Fruit fly (Drosophila melanogaster) whole organism, embryonic: Measurements from ENCODE around the gene CG33287.
A peak's percentile ranks its signal among the peaks of the same experiment; 100 is the strongest.

ENCODE experiments used
- ATbp ChIP-seq: fragments of 200-800 bp; sonication (Bioruptor generic); optimal IDR thresholded peaks from 2 replicates; lab custom pipeline; 2017; ENCODE audit warnings: missing biosample characterization, mild to moderate bottlenecking, missing genetic modification characterization, missing genetic modification reagents
- B-H1 ChIP-seq: fragments of 200-800 bp; sonication (Bioruptor generic); IDR thresholded peaks from 3 replicates; pipeline ENCODE4 v1.3.6; 2022; ENCODE audit warnings: missing biosample characterization, missing genetic modification characterization
- CG10209 ChIP-seq: fragments of 200-800 bp; sonication (Bioruptor generic); optimal IDR thresholded peaks from 3 replicates; lab custom pipeline; 2017; ENCODE audit warnings: missing biosample characterization, mild to moderate bottlenecking, missing genetic modification characterization, missing genetic modification reagents
- CG11247 ChIP-seq: fragments of 200-800 bp; sonication (Bioruptor generic); IDR thresholded peaks from 2 replicates; pipeline ENCODE4 v1.3.6; 2022; ENCODE audit warnings: missing biosample characterization, missing genetic modification characterization
- CG1529 ChIP-seq: fragments of 200-800 bp; sonication (Bioruptor generic); optimal IDR thresholded peaks from 3 replicates; lab custom pipeline; 2018; ENCODE audit warnings: missing biosample characterization, missing genetic modification characterization
- CG18619 ChIP-seq: fragments of 200-800 bp; sonication (Bioruptor generic); optimal IDR thresholded peaks from 3 replicates; lab custom pipeline; 2017; ENCODE audit warnings: missing biosample characterization, mild to moderate bottlenecking, missing genetic modification characterization
- CG33557 ChIP-seq: fragments of 200-800 bp; sonication (Bioruptor generic); optimal IDR thresholded peaks from 2 replicates; lab custom pipeline; 2019; ENCODE audit warnings: missing biosample characterization, mild to moderate bottlenecking, missing genetic modification characterization, moderate library complexity
- CG34224 ChIP-seq: fragments of 200-800 bp; sonication (Bioruptor generic); IDR thresholded peaks from 3 replicates; pipeline ENCODE4 v1.3.6; 2022; ENCODE audit warnings: missing biosample characterization, missing genetic modification characterization; ENCODE audit not compliant: partially characterized antibody
- CG3995 ChIP-seq: fragments of 200-800 bp; sonication (Bioruptor generic); optimal IDR thresholded peaks from 3 replicates; lab custom pipeline; 2016; ENCODE audit warnings: missing biosample characterization, missing genetic modification characterization
- CG4617 ChIP-seq: fragments of 200-800 bp; sonication (Bioruptor generic); optimal IDR thresholded peaks from 3 replicates; lab custom pipeline; 2016; ENCODE audit warnings: missing biosample characterization, missing genetic modification characterization, borderline replicate concordance
- CG4820 ChIP-seq: fragments of 200-800 bp; sonication (Bioruptor generic); optimal IDR thresholded peaks from 3 replicates; lab custom pipeline; 2016; ENCODE audit warnings: missing biosample characterization, missing genetic modification characterization
- CG4854 ChIP-seq: fragments of 200-800 bp; sonication (Bioruptor generic); optimal IDR thresholded peaks from 2 replicates; lab custom pipeline; 2016; ENCODE audit warnings: missing biosample characterization, missing genetic modification characterization, inconsistent platforms
- CG6813 ChIP-seq: fragments of 200-800 bp; sonication (Bioruptor generic); optimal IDR thresholded peaks from 2 replicates; lab custom pipeline; 2017; ENCODE audit warnings: missing biosample characterization, missing genetic modification characterization, mild to moderate bottlenecking, moderate library complexity, missing genetic modification reagents
- CG7271 ChIP-seq: fragments of 200-800 bp; sonication (Bioruptor generic); optimal IDR thresholded peaks from 2 replicates; lab custom pipeline; 2018; ENCODE audit warnings: missing biosample characterization, mild to moderate bottlenecking, missing genetic modification characterization, moderate library complexity
- CG7839 ChIP-seq: fragments of 200-800 bp; sonication (Bioruptor generic); optimal IDR thresholded peaks from 3 replicates; lab custom pipeline; 2018; ENCODE audit warnings: missing biosample characterization, mild to moderate bottlenecking, missing genetic modification characterization, moderate library complexity
- CG8924 ChIP-seq: fragments of 200-800 bp; optimal IDR thresholded peaks from 3 replicates; lab custom pipeline; 2019; ENCODE audit warnings: missing biosample characterization, mild to moderate bottlenecking, missing genetic modification characterization, moderate library complexity
- CTCF ChIP-seq: fragments of 200-800 bp; sonication (Bioruptor generic); optimal IDR thresholded peaks from 2 replicates; lab custom pipeline; 2017; ENCODE audit warnings: missing biosample characterization, mild to moderate bottlenecking, missing genetic modification characterization, moderate library complexity
- Doc3 ChIP-seq: fragments of 200-800 bp; sonication (Bioruptor generic); IDR thresholded peaks from 3 replicates; pipeline ENCODE4 v1.3.6; 2022; ENCODE audit warnings: missing biosample characterization, missing genetic modification characterization; ENCODE audit not compliant: partially characterized antibody
- E2f1 ChIP-seq: fragments of 200-800 bp; sonication (Bioruptor generic); IDR thresholded peaks from 2 replicates; pipeline ENCODE4 v1.3.6; 2022; ENCODE audit warnings: missing biosample characterization, missing genetic modification characterization
- Elba2 ChIP-seq: fragments of 200-800 bp; sonication (Bioruptor generic); optimal IDR thresholded peaks from 3 replicates; lab custom pipeline; 2016; ENCODE audit warnings: missing biosample characterization, missing genetic modification characterization
- Ets65A ChIP-seq: fragments of 200-800 bp; sonication (Bioruptor generic); peaks from one replicate; lab custom pipeline; 2016; ENCODE audit warnings: missing biosample characterization, missing genetic modification characterization
- HHEX ChIP-seq: fragments of 200-800 bp; sonication (Bioruptor generic); optimal IDR thresholded peaks from 3 replicates; lab custom pipeline; 2017; ENCODE audit warnings: missing biosample characterization, mild to moderate bottlenecking, missing genetic modification characterization, missing genetic modification reagents
- NfI ChIP-seq: fragments of 200-800 bp; sonication (Bioruptor generic); optimal IDR thresholded peaks from 3 replicates; lab custom pipeline; 2018; ENCODE audit warnings: missing biosample characterization, mild to moderate bottlenecking, missing genetic modification characterization, moderate library complexity
- Stat92E ChIP-seq, 3 experiments: fragments of >200 bp in 2 of 3; fragments of 200-800 bp in 1 of 3; sonication (Bioruptor generic) in 1 of 3; optimal IDR thresholded peaks; 2 replicates each; lab custom pipeline; 2017 to 2019; ENCODE audit warnings: missing biosample characterization in 3 of 3, missing genetic modification characterization in 3 of 3, mild to moderate bottlenecking in 1 of 3, moderate library complexity in 1 of 3
- YL-1 ChIP-seq: fragments of 200-800 bp; sonication (Bioruptor generic); optimal IDR thresholded peaks from 3 replicates; lab custom pipeline; 2017; ENCODE audit warnings: missing biosample characterization, mild to moderate bottlenecking, missing genetic modification characterization
- abd-A ChIP-seq: fragments of 200-800 bp; sonication (Bioruptor generic); optimal IDR thresholded peaks from 3 replicates; lab custom pipeline; 2019; ENCODE audit warnings: missing biosample characterization, mild to moderate bottlenecking, missing genetic modification characterization, moderate library complexity
- ara ChIP-seq: fragments of 200-800 bp; sonication (Bioruptor generic); IDR thresholded peaks from 2 replicates; pipeline ENCODE4 v1.3.6; 2022; ENCODE audit warnings: missing biosample characterization, missing genetic modification characterization
- bcd ChIP-seq: fragments of 200-800 bp; sonication (Bioruptor generic); optimal IDR thresholded peaks from 2 replicates; lab custom pipeline; 2017; ENCODE audit warnings: missing biosample characterization, mild to moderate bottlenecking, missing genetic modification characterization
- gce ChIP-seq: fragments of 200-800 bp; sonication (Bioruptor generic); IDR thresholded peaks from 3 replicates; pipeline ENCODE4 v1.3.6; 2022; ENCODE audit warnings: missing biosample characterization, missing genetic modification characterization
- gem ChIP-seq: fragments of 200-800 bp; sonication (Bioruptor generic); optimal IDR thresholded peaks from 2 replicates; lab custom pipeline; 2019; ENCODE audit warnings: missing biosample characterization, mild to moderate bottlenecking, missing genetic modification characterization, moderate library complexity
- gt ChIP-seq: fragments of 200-800 bp; sonication (Bioruptor generic); IDR thresholded peaks from 2 replicates; pipeline ENCODE4 v1.3.6; 2022; ENCODE audit warnings: missing biosample characterization, missing genetic modification characterization
- jigr1 ChIP-seq: fragments of 200-800 bp; sonication (Bioruptor generic); IDR thresholded peaks from 3 replicates; pipeline ENCODE4 v1.3.6; 2022; ENCODE audit warnings: missing biosample characterization, missing genetic modification characterization
- jumu ChIP-seq: fragments of 200-800 bp; sonication (Bioruptor generic); optimal IDR thresholded peaks from 3 replicates; lab custom pipeline; 2016; ENCODE audit warnings: missing biosample characterization, missing genetic modification characterization
- lola ChIP-seq, 3 experiments: fragments of >200 bp in 2 of 3; fragments of 200-800 bp in 1 of 3; sonication (Bioruptor generic) in 1 of 3; optimal IDR thresholded peaks; 2 replicates each; lab custom pipeline; 2017 to 2019; ENCODE audit warnings: missing biosample characterization in 3 of 3, missing genetic modification characterization in 3 of 3, mild to moderate bottlenecking in 1 of 3, moderate library complexity in 1 of 3
- nom ChIP-seq: fragments of 200-800 bp; sonication (Bioruptor generic); optimal IDR thresholded peaks from 2 replicates; lab custom pipeline; 2017; ENCODE audit warnings: missing biosample characterization, missing genetic modification characterization, mild to moderate bottlenecking, moderate library complexity, missing genetic modification reagents
- oc ChIP-seq: fragments of 200-800 bp; sonication (Bioruptor generic); optimal IDR thresholded peaks from 2 replicates; lab custom pipeline; 2018; ENCODE audit warnings: missing biosample characterization, mild to moderate bottlenecking, missing genetic modification characterization, moderate library complexity
- pan ChIP-seq, 4 experiments: fragments of >200 bp in 3 of 4; fragments of 200-800 bp in 1 of 4; sonication (Bioruptor generic) in 1 of 4; optimal IDR thresholded peaks in 3 of 4; IDR thresholded peaks in 1 of 4; 2 replicates each; pipeline versions ENCODE4 v1.3.6 to Lab custom; 2017 to 2022; ENCODE audit warnings: missing biosample characterization in 2 of 4, missing genetic modification characterization in 2 of 4, mixed read lengths in 1 of 4
- pzg ChIP-seq: fragments of 200-800 bp; sonication (Bioruptor generic); optimal IDR thresholded peaks from 3 replicates; lab custom pipeline; 2018; ENCODE audit warnings: missing biosample characterization, mild to moderate bottlenecking, missing genetic modification characterization, moderate library complexity
- sna ChIP-seq: fragments of 200-800 bp; sonication (Bioruptor generic); IDR thresholded peaks from 2 replicates; pipeline ENCODE4 v1.3.6; 2022; ENCODE audit warnings: missing biosample characterization, missing genetic modification characterization; ENCODE audit not compliant: partially characterized antibody
- sob ChIP-seq: fragments of 200-800 bp; sonication (Bioruptor generic); IDR thresholded peaks from 2 replicates; pipeline ENCODE4 v1.3.6; 2022; ENCODE audit warnings: missing biosample characterization, missing genetic modification characterization
- stwl ChIP-seq: fragments of 200-800 bp; sonication (Bioruptor generic); optimal IDR thresholded peaks from 3 replicates; lab custom pipeline; 2018; ENCODE audit warnings: missing biosample characterization, mild to moderate bottlenecking, missing genetic modification characterization, moderate library complexity
- sug ChIP-seq: fragments of 200-800 bp; optimal IDR thresholded peaks from 2 replicates; lab custom pipeline; 2019; ENCODE audit warnings: missing biosample characterization, mild to moderate bottlenecking, missing genetic modification characterization, moderate library complexity
- tap ChIP-seq: fragments of 200-800 bp; optimal IDR thresholded peaks from 3 replicates; lab custom pipeline; 2019; ENCODE audit warnings: missing biosample characterization, mild to moderate bottlenecking, missing genetic modification characterization, moderate library complexity
- tin ChIP-seq: fragments of 200-800 bp; sonication (Bioruptor generic); optimal IDR thresholded peaks from 3 replicates; lab custom pipeline; 2016; ENCODE audit warnings: missing biosample characterization, missing genetic modification characterization
- twi ChIP-seq: fragments of 200-800 bp; optimal IDR thresholded peaks from 2 replicates; lab custom pipeline; 2019; ENCODE audit warnings: missing biosample characterization, mild to moderate bottlenecking, missing genetic modification characterization, moderate library complexity
- unpg ChIP-seq: fragments of 200-800 bp; sonication (Bioruptor generic); optimal IDR thresholded peaks from 3 replicates; lab custom pipeline; 2018; ENCODE audit warnings: missing biosample characterization, mild to moderate bottlenecking, missing genetic modification characterization, moderate library complexity
- vnd ChIP-seq: fragments of 200-800 bp; sonication (Bioruptor generic); IDR thresholded peaks from 3 replicates; pipeline ENCODE4 v1.3.6; 2022; ENCODE audit warnings: missing biosample characterization, missing genetic modification characterization; ENCODE audit not compliant: partially characterized antibody
- wek ChIP-seq: fragments of 200-800 bp; sonication (Bioruptor generic); optimal IDR thresholded peaks from 3 replicates; lab custom pipeline; 2018; ENCODE audit warnings: missing biosample characterization, mild to moderate bottlenecking, missing genetic modification characterization, moderate library complexity

Gene CG33287

dm6 chr3L:20949371-20950135 lies 20.9 kb downstream of the CG33287 start, which contains the start of gene fng (continued):
- no peak for TF ChIP-seq E2f1 (GFP tag; lab: Robert Waterston, UW)
- no peak for TF ChIP-seq CG4617 (GFP tag; lab: Kevin White, UChicago)
- TF ChIP-seq gce = peak; percentile 57; the same call in 1 of the 3 replicates
- TF ChIP-seq tap (tag; lab: Kevin White, UChicago) = no peak
- TF ChIP-seq ATbp (GFP tag; lab: Kevin White, UChicago) = no peak
- peak; percentile 25; the same call in 1 of the 2 replicates for TF ChIP-seq sna (GFP tag; lab: Robert Waterston, UW)
- TF ChIP-seq lola (GFP tag; optimal IDR thresholded peaks at IDR 0.05; lab: Kevin White, UChicago) = no peak
- TF ChIP-seq pan (optimal IDR thresholded peaks at IDR 0.05; lab: Kevin White, UChicago) = no peak
- TF ChIP-seq pan (GFP tag; optimal IDR thresholded peaks at IDR 0.05 in 1 of 2, IDR thresholded peaks at IDR 0.05 in 1 of 2) = no peak
- TF ChIP-seq jumu (GFP tag; lab: Kevin White, UChicago) = no peak
- no peak for TF ChIP-seq unpg (GFP tag; lab: Kevin White, UChicago)
- no peak for TF ChIP-seq ara (GFP tag; lab: Robert Waterston, UW)
- TF ChIP-seq CG33557 (GFP tag; lab: Kevin White, UChicago) = no peak
- no peak for TF ChIP-seq CG11247 (GFP tag; lab: Robert Waterston, UW)
- TF ChIP-seq YL-1 (GFP tag; lab: Kevin White, UChicago) = no peak
- TF ChIP-seq Ets65A (GFP tag; lab: Kevin White, UChicago) = no peak
- no peak for TF ChIP-seq CG18619 (GFP tag; lab: Kevin White, UChicago)
- TF ChIP-seq tin (GFP tag; lab: Kevin White, UChicago) = no peak
- no peak for TF ChIP-seq sug (tag; lab: Kevin White, UChicago)
- TF ChIP-seq CG8924 = no peak
- TF ChIP-seq stwl (tag; lab: Kevin White, UChicago) = no peak
- no peak for TF ChIP-seq oc (tag; lab: Kevin White, UChicago)
- TF ChIP-seq gt (GFP tag; lab: Robert Waterston, UW) = no peak
- TF ChIP-seq gem = no peak
- no peak for TF ChIP-seq NfI
- no peak for TF ChIP-seq CG3995 (GFP tag; lab: Kevin White, UChicago)
- TF ChIP-seq wek (GFP tag; lab: Kevin White, UChicago) = no peak
- TF ChIP-seq CG7271 (tag; lab: Kevin White, UChicago) = no peak
- TF ChIP-seq Doc3 (GFP tag; lab: Robert Waterston, UW) = peak; percentile 49; the same call in 2 of the 3 replicates
- no peak for TF ChIP-seq abd-A (tag; lab: Kevin White, UChicago)
- peak; percentile 47 for TF ChIP-seq Elba2 (GFP tag; lab: Kevin White, UChicago)
- no peak for TF ChIP-seq vnd
- no peak for TF ChIP-seq CG4820 (GFP tag; lab: Kevin White, UChicago)
- no peak for TF ChIP-seq pzg (GFP tag; lab: Kevin White, UChicago)
- peak; percentile 78 for TF ChIP-seq CG34224
- TF ChIP-seq CG4854 (GFP tag; lab: Kevin White, UChicago) = no peak
- TF ChIP-seq CG1529 = no peak
- peak in 1 of 3 experiments; percentile 30 for TF ChIP-seq Stat92E (GFP tag; optimal IDR thresholded peaks at IDR 0.05; lab: Kevin White, UChicago)
- peak; percentile 18; the same call in 1 of the 2 replicates for TF ChIP-seq sob
- no peak for TF ChIP-seq CG7839 (tag; lab: Kevin White, UChicago)
- TF ChIP-seq jigr1 (GFP tag; lab: Robert Waterston, UW) = no peak
- no peak for TF ChIP-seq CG10209 (GFP tag; lab: Kevin White, UChicago)
- TF ChIP-seq HHEX (GFP tag; lab: Kevin White, UChicago) = no peak
- no peak for TF ChIP-seq twi (tag; lab: Kevin White, UChicago)
- TF ChIP-seq CTCF (GFP tag; lab: Kevin White, UChicago) = peak; percentile 10
- TF ChIP-seq nom (GFP tag; lab: Kevin White, UChicago) = no peak
- no peak for TF ChIP-seq B-H1 (GFP tag; lab: Robert Waterston, UW)
- no peak for TF ChIP-seq bcd (GFP tag; lab: Kevin White, UChicago)
- TF ChIP-seq CG6813 (GFP tag; lab: Kevin White, UChicago) = no peak
